Worm (Caenorhabditis elegans) whole organism, L4 larva: ENCODE data around the gene arrd-22.

ENCODE experiments used
- fkh-10 ChIP-seq: fragments of 150-350 bp; optimal IDR thresholded peaks from 2 replicates; lab custom pipeline; 2014; ENCODE audit warnings: missing biosample characterization, missing genetic modification reagents, missing genetic modification characterization
- gei-8 ChIP-seq: fragments of 200-800 bp; sonication (Bioruptor generic); optimal IDR thresholded peaks from 2 replicates; lab custom pipeline; 2018; ENCODE audit warnings: mild to moderate bottlenecking, missing genetic modification characterization, missing compliant biosample characterization
- hlh-30 ChIP-seq: sonication (generic microtip); optimal IDR thresholded peaks from 2 replicates; lab custom pipeline; 2017; ENCODE audit warnings: antibody characterized with exemption, mild to moderate bottlenecking, missing genetic modification characterization, missing compliant biosample characterization; ENCODE audit not compliant: insufficient read depth
- jun-1 ChIP-seq: fragments of 150-350 bp; optimal IDR thresholded peaks from 2 replicates; lab custom pipeline; 2014; ENCODE audit warnings: missing biosample characterization, missing genetic modification reagents, missing genetic modification characterization
- mdl-1 ChIP-seq, 2 experiments: fragments of 150-350 bp in 1 of 2; sonication (generic microtip) in 1 of 2; optimal IDR thresholded peaks; 2 replicates each; lab custom pipeline; 2014 to 2017; ENCODE audit warnings: missing biosample characterization in 2 of 2, missing genetic modification characterization in 2 of 2
- mep-1 ChIP-seq: fragments of 150-350 bp; sonication (generic microtip); optimal IDR thresholded peaks from 3 replicates; lab custom pipeline; 2014; ENCODE audit warnings: missing biosample characterization, missing genetic modification characterization
- nhr-10 ChIP-seq: fragments of 150-350 bp; optimal IDR thresholded peaks from 2 replicates; lab custom pipeline; 2014; ENCODE audit warnings: missing biosample characterization, missing genetic modification characterization
- pqm-1 ChIP-seq: sonication (generic microtip); optimal IDR thresholded peaks from 2 replicates; lab custom pipeline; 2017; ENCODE audit warnings: missing biosample characterization, missing genetic modification characterization
- set-16 ChIP-seq: fragments of 200-800 bp; sonication (Bioruptor generic); IDR thresholded peaks from 2 replicates; pipeline ENCODE4 v1.3.6; 2022; ENCODE audit warnings: missing genetic modification reagents, missing genetic modification characterization, missing compliant biosample characterization
- vab-7 ChIP-seq: fragments of 200-800 bp; sonication (Bioruptor generic); IDR thresholded peaks from 2 replicates; pipeline ENCODE4 v1.3.6; 2022; ENCODE audit warnings: missing genetic modification reagents, missing genetic modification characterization, missing compliant biosample characterization
- zag-1 ChIP-seq: fragments of 150-350 bp; optimal IDR thresholded peaks from 2 replicates; lab custom pipeline; 2014; ENCODE audit warnings: missing biosample characterization, missing genetic modification characterization

DNA sequence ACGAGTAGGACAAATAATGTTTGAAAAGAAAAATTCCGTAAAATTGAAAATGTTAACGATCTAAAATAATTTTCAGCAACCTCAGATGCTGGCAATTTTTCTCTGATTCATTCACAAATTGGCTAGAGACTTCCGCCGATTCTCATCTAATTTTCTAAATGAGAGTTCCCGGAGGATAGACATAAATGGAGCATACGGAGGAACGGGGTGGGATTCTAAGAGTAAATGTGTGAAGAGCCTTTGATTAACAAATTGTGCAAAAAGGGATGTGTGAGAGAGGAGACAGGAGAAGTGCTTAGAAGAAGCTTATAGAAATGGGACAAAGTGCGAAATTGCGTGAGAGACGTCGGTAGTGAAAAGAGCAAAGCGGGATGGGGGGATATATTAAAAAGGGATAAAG is 41.3 kb downstream of the arrd-22 start:
- TF ChIP-seq set-16 (GFP tag; lab: Robert Waterston, UW) (no peak), zag-1 (tag; lab: Kevin White, UChicago) (no peak), hlh-30 (no peak), mdl-1 (tag; optimal IDR thresholded peaks at IDR 0.05; lab: Kevin White, UChicago) (no peak), pqm-1 (tag; lab: Kevin White, UChicago) (no peak), nhr-10 (tag; lab: Kevin White, UChicago) (no peak), jun-1 (tag; lab: Kevin White, UChicago) (no peak), vab-7 (no peak), fkh-10 (GFP tag; lab: Kevin White, UChicago) (peak; percentile 21), gei-8 (GFP tag; lab: Kevin White, UChicago) (no peak), mep-1 (no peak)
